Fruit fly (Drosophila melanogaster) S2 (cell line): ENCODE measurements around the gene CG33268.

Experiments used
- CG8478 ChIP-seq: fragments of >200 bp; optimal IDR thresholded peaks from 2 replicates; lab custom pipeline; 2018
- CTCF ChIP-seq, 2 experiments: fragments of >200 bp; optimal IDR thresholded peaks; 2 replicates each; lab custom pipeline; 2018

DNA sequence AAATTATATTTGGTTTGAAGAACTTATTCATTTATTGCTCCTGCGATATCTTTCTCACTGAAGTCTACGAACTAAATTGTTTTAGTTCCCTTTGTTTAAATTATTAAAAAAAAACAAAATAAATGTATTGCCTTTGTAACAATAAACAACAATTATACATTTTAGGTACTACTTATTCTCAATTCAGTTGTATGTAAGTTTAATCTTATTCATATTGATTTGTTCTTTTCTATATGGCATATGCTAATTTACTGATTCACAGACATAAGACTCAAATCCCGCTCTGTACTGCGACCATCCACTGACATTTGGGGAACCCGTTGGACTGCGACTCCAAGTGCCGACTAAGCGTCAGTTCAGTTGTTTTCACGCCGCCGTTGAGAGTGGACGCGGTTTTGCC is 40.1 kb upstream of the CG33268 start, which contains the start of gene CG32091:
- TF ChIP-seq CTCF (optimal IDR thresholded peaks at IDR 0.05; lab: Kevin White, UChicago) (no peak), CG8478 (lab: Kevin White, UChicago) (no peak)
